Worm (Caenorhabditis elegans) whole organism, L4/young adult: ENCODE data around the gene bath-15.

ENCODE experiments used
- W03F9.2 ChIP-seq: fragments of 150-350 bp; optimal IDR thresholded peaks from 2 replicates; lab custom pipeline; 2014; ENCODE audit warnings: missing biosample characterization, missing genetic modification characterization
- dao-5 ChIP-seq: sonication (generic microtip); optimal IDR thresholded peaks from 2 replicates; lab custom pipeline; 2016; ENCODE audit warnings: missing genotype, missing genetic modification characterization, moderate library complexity, missing compliant biosample characterization
- him-1 ChIP-seq: sonication (generic microtip); optimal IDR thresholded peaks from 2 replicates; lab custom pipeline; 2016; ENCODE audit warnings: missing genotype, missing genetic modification reagents, missing genetic modification characterization, missing compliant biosample characterization

bath-15 gene

ce11 chrIII:7795311-7795710 is 19.5 kb upstream of the bath-15 start, which contains the start of gene cyk-7:
TSS of gene cyk-7 (minus strand) at chrIII:7795409.
- TF ChIP-seq W03F9.2 (tag; lab: Kevin White, UChicago): no peak
- TF ChIP-seq him-1 (tag; lab: Kevin White, UChicago): no peak
- no peak for TF ChIP-seq dao-5 (tag; lab: Kevin White, UChicago)

- TF ChIP-seq W03F9.2 (tag; lab: Kevin White, UChicago) (no peak), dao-5 (tag; lab: Kevin White, UChicago) (no peak), him-1 (tag; lab: Kevin White, UChicago) (no peak)
These were observed 17.1 kb upstream of the bath-15 start for ce11 chrIII:7792970-7793369.

- no peak for TF ChIP-seq him-1 (tag; lab: Kevin White, UChicago)
- no peak for TF ChIP-seq W03F9.2 (tag; lab: Kevin White, UChicago)
- TF ChIP-seq dao-5 (tag; lab: Kevin White, UChicago): no peak
These were observed 16.4 kb upstream of the bath-15 start for ce11 chrIII:7792209-7792608.

- no peak for TF ChIP-seq W03F9.2 (tag; lab: Kevin White, UChicago)
- no peak for TF ChIP-seq dao-5 (tag; lab: Kevin White, UChicago)
- TF ChIP-seq him-1 (tag; lab: Kevin White, UChicago): no peak
These were observed 14.7 kb upstream of the bath-15 start for ce11 chrIII:7790522-7790921.

- TF ChIP-seq him-1 (tag; lab: Kevin White, UChicago) (no peak), dao-5 (tag; lab: Kevin White, UChicago) (no peak), W03F9.2 (tag; lab: Kevin White, UChicago) (no peak)
These were observed 12.6 kb upstream of the bath-15 start for ce11 chrIII:7788410-7788809.

ce11 chrIII:7784201-7784600 is 8.4 kb upstream of the bath-15 start:
- TF ChIP-seq W03F9.2 (tag; lab: Kevin White, UChicago): no peak
- no peak for TF ChIP-seq him-1 (tag; lab: Kevin White, UChicago)
- no peak for TF ChIP-seq dao-5 (tag; lab: Kevin White, UChicago)

- no peak for TF ChIP-seq W03F9.2 (tag; lab: Kevin White, UChicago)
These were observed 7.5 kb upstream of the bath-15 start, which contains the start of gene mab-5 for ce11 chrIII:7783354-7783753. TSS of gene mab-5 (minus strand) at chrIII:7783454.

- TF ChIP-seq W03F9.2 (tag; lab: Kevin White, UChicago): no peak
These were observed 4.9 kb upstream of the bath-15 start for ce11 chrIII:7780566-7781238.

ce11 chrIII:7779313-7779712 is 3.5 kb upstream of the bath-15 start:
- TF ChIP-seq W03F9.2 (tag; lab: Kevin White, UChicago): no peak
- TF ChIP-seq dao-5 (tag; lab: Kevin White, UChicago): no peak
- no peak for TF ChIP-seq him-1 (tag; lab: Kevin White, UChicago)

ce11 chrIII:7778530-7778929 is 2.7 kb upstream of the bath-15 start:
- TF ChIP-seq dao-5 (tag; lab: Kevin White, UChicago) (no peak), him-1 (tag; lab: Kevin White, UChicago) (no peak), W03F9.2 (tag; lab: Kevin White, UChicago) (no peak)

- TF ChIP-seq W03F9.2 (tag; lab: Kevin White, UChicago) (no peak), dao-5 (tag; lab: Kevin White, UChicago) (no peak), him-1 (tag; lab: Kevin White, UChicago) (no peak)
These were observed 2.0 kb downstream of the bath-15 start for ce11 chrIII:7773791-7774190.

ce11 chrIII:7772901-7773300 is 2.9 kb downstream of the bath-15 start, which contains the start of the genes ZK686.6 and ZK686.1:
TSS of gene ZK686.6 (minus strand) at chrIII:7773001.
TSS of gene ZK686.1 (plus strand) at chrIII:7773134.
- TF ChIP-seq him-1 (tag; lab: Kevin White, UChicago) (no peak), dao-5 (tag; lab: Kevin White, UChicago) (no peak), W03F9.2 (tag; lab: Kevin White, UChicago) (no peak)

- TF ChIP-seq W03F9.2 (tag; lab: Kevin White, UChicago): peak; percentile 8
These were observed 4.8 kb downstream of the bath-15 start for ce11 chrIII:7770986-7771385.

- TF ChIP-seq him-1 (tag; lab: Kevin White, UChicago) (no peak), W03F9.2 (tag; lab: Kevin White, UChicago) (no peak), dao-5 (tag; lab: Kevin White, UChicago) (no peak)
These were observed 5.9 kb downstream of the bath-15 start, which contains the start of gene snu-23 for ce11 chrIII:7769965-7770364. TSS of gene snu-23 (minus strand) at chrIII:7770120.
